Worm (Caenorhabditis elegans) whole organism, young adult: ENCODE measurements around the gene srh-251.
"Not testable (repeated sequence)": the region's sequence is repeated elsewhere in the genome, so short reads cannot be mapped to it uniquely, and the experiment has no call there.

Source experiments
- B0261.1 ChIP-seq: sonication (generic microtip); optimal IDR thresholded peaks from 2 replicates; lab custom pipeline; 2016; ENCODE audit warnings: mild to moderate bottlenecking, missing genetic modification characterization, moderate library complexity, missing compliant biosample characterization
- F10E7.11 ChIP-seq: sonication (generic microtip); optimal IDR thresholded peaks from 2 replicates; lab custom pipeline; 2017; ENCODE audit warnings: mild to moderate bottlenecking, missing genetic modification characterization, moderate library complexity, missing compliant biosample characterization
- F39B2.1 ChIP-seq: fragments of 200-800 bp; sonication (Bioruptor generic); IDR thresholded peaks from 2 replicates; pipeline ENCODE4 v1.3.6; 2022; ENCODE audit warnings: missing genetic modification reagents, missing genetic modification characterization, missing compliant biosample characterization
- F57A8.1 ChIP-seq: fragments of 200-800 bp; sonication (Bioruptor generic); optimal IDR thresholded peaks from 2 replicates; lab custom pipeline; 2018; ENCODE audit warnings: mild to moderate bottlenecking, missing genetic modification characterization, moderate library complexity, missing compliant biosample characterization
- Y53F4B.3 ChIP-seq: fragments of 200-800 bp; sonication (Bioruptor generic); IDR thresholded peaks from 2 replicates; pipeline ENCODE4 v1.3.6; 2022; ENCODE audit warnings: missing genetic modification reagents, missing genetic modification characterization, missing compliant biosample characterization
- Y95B8A.8 ChIP-seq: fragments of 200-800 bp; sonication (Bioruptor generic); IDR thresholded peaks from 2 replicates; pipeline ENCODE4 v1.3.6; 2022; ENCODE audit warnings: missing genetic modification reagents, missing genetic modification characterization, missing compliant biosample characterization
- aptf-3 ChIP-seq: fragments of 200-800 bp; sonication (Bioruptor generic); IDR thresholded peaks from 2 replicates; pipeline ENCODE4 v1.3.6; 2022; ENCODE audit warnings: missing genetic modification characterization, missing compliant biosample characterization
- attf-6 ChIP-seq: fragments of 200-800 bp; sonication (Bioruptor generic); IDR thresholded peaks from 2 replicates; pipeline ENCODE4 v1.3.6; 2022; ENCODE audit warnings: missing genetic modification reagents, missing genetic modification characterization, missing compliant biosample characterization
- bed-1 ChIP-seq: fragments of 200-800 bp; sonication (Bioruptor generic); IDR thresholded peaks from 2 replicates; pipeline ENCODE4 v1.3.6; 2022; ENCODE audit warnings: missing genetic modification reagents, missing genetic modification characterization, missing compliant biosample characterization
- cebp-2 ChIP-seq: fragments of 200-800 bp; sonication (Bioruptor generic); IDR thresholded peaks from 2 replicates; pipeline ENCODE4 v1.3.6; 2022; ENCODE audit warnings: missing genetic modification characterization, missing compliant biosample characterization
- ceh-58 ChIP-seq: fragments of 200-800 bp; sonication (Bioruptor generic); IDR thresholded peaks from 2 replicates; pipeline ENCODE4 v1.3.6; 2022; ENCODE audit warnings: missing genetic modification characterization, missing compliant biosample characterization
- dox-1 ChIP-seq: fragments of 200-800 bp; sonication (Bioruptor generic); IDR thresholded peaks from 2 replicates; pipeline ENCODE4 v1.3.6; 2022; ENCODE audit warnings: missing genetic modification reagents, missing genetic modification characterization, missing compliant biosample characterization
- dpl-1 ChIP-seq: fragments of 150-350 bp; optimal IDR thresholded peaks from 2 replicates; lab custom pipeline; 2014; ENCODE audit warnings: missing biosample characterization, missing genetic modification reagents, missing genetic modification characterization
- egrh-3 ChIP-seq: fragments of 200-800 bp; sonication (Bioruptor generic); IDR thresholded peaks from 2 replicates; pipeline ENCODE4 v1.3.6; 2022; ENCODE audit warnings: missing genetic modification reagents, missing genetic modification characterization, missing compliant biosample characterization
- hsf-1 ChIP-seq: fragments of 200-800 bp; sonication (Bioruptor generic); IDR thresholded peaks from 2 replicates; pipeline ENCODE4 v1.3.6; 2022; ENCODE audit warnings: missing genetic modification reagents, missing genetic modification characterization, missing compliant biosample characterization
- let-526 ChIP-seq: fragments of 200-800 bp; sonication (Bioruptor generic); IDR thresholded peaks from 2 replicates; pipeline ENCODE4 v1.3.6; 2022; ENCODE audit warnings: missing genetic modification reagents, missing genetic modification characterization, missing compliant biosample characterization
- lin-40 ChIP-seq: sonication (generic microtip); optimal IDR thresholded peaks from 2 replicates; lab custom pipeline; 2016; ENCODE audit warnings: missing genetic modification characterization, mild to moderate bottlenecking, missing compliant biosample characterization, missing genotype, missing genetic modification reagents
- nfya-1 ChIP-seq: sonication (generic microtip); optimal IDR thresholded peaks from 2 replicates; lab custom pipeline; 2017; ENCODE audit warnings: antibody characterized with exemption, missing compliant biosample characterization, missing genetic modification characterization, borderline replicate concordance; ENCODE audit not compliant: insufficient read depth
- nfyb-1 ChIP-seq: fragments of 200-800 bp; sonication (Bioruptor generic); IDR thresholded peaks from 2 replicates; pipeline ENCODE4 v1.3.6; 2022; ENCODE audit warnings: missing genetic modification reagents, missing genetic modification characterization, missing compliant biosample characterization
- nhr-120 ChIP-seq: fragments of 200-800 bp; sonication (Bioruptor generic); IDR thresholded peaks from 2 replicates; pipeline ENCODE4 v1.3.6; 2022; ENCODE audit warnings: missing genetic modification characterization, missing compliant biosample characterization
- nhr-80 ChIP-seq: sonication (generic microtip); optimal IDR thresholded peaks from 2 replicates; lab custom pipeline; 2016; ENCODE audit warnings: missing genetic modification characterization, missing compliant biosample characterization
- rcor-1 ChIP-seq: fragments of 200-800 bp; sonication (Bioruptor generic); IDR thresholded peaks from 2 replicates; pipeline ENCODE4 v1.3.6; 2022; ENCODE audit warnings: missing genetic modification reagents, missing genetic modification characterization, missing compliant biosample characterization
- rec-8 ChIP-seq, 2 experiments: sonication (generic microtip); optimal IDR thresholded peaks; 2 replicates each; lab custom pipeline; 2016; ENCODE audit warnings: mild to moderate bottlenecking in 2 of 2, missing genetic modification characterization in 2 of 2, missing genetic modification reagents in 2 of 2, missing genotype in 2 of 2, missing biosample characterization in 1 of 2, missing compliant biosample characterization in 1 of 2, moderate library complexity in 1 of 2
- rpc-1 ChIP-seq, 2 experiments: fragments of 150-350 bp in 1 of 2; sonication (generic microtip) in 1 of 2; optimal IDR thresholded peaks; 2 replicates each; lab custom pipeline; 2014 to 2018; ENCODE audit warnings: missing biosample characterization in 1 of 2, missing genetic modification characterization in 1 of 2, missing genetic modification reagents in 1 of 2, missing genotype in 1 of 2
- sdz-38 ChIP-seq: sonication (generic microtip); optimal IDR thresholded peaks from 2 replicates; lab custom pipeline; 2016; ENCODE audit warnings: missing genotype, missing genetic modification characterization, missing compliant biosample characterization
- sea-2 ChIP-seq: fragments of 200-800 bp; sonication (Bioruptor generic); IDR thresholded peaks from 2 replicates; pipeline ENCODE4 v1.3.6; 2022; ENCODE audit warnings: missing genetic modification characterization, missing compliant biosample characterization
- sptf-2 ChIP-seq: fragments of 200-800 bp; sonication (Bioruptor generic); optimal IDR thresholded peaks from 2 replicates; lab custom pipeline; 2018; ENCODE audit warnings: mild to moderate bottlenecking, missing genetic modification characterization, missing compliant biosample characterization
- tbp1 ChIP-seq: fragments of 200-800 bp; sonication (Bioruptor generic); optimal IDR thresholded peaks from 2 replicates; lab custom pipeline; 2018; ENCODE audit warnings: mild to moderate bottlenecking, missing genetic modification characterization, missing compliant biosample characterization
- tbx-9 ChIP-seq: sonication (generic microtip); optimal IDR thresholded peaks from 2 replicates; lab custom pipeline; 2016; ENCODE audit warnings: borderline replicate concordance, missing genetic modification characterization, inconsistent platforms, missing compliant biosample characterization
- xnd-1 ChIP-seq: sonication (generic microtip); optimal IDR thresholded peaks from 2 replicates; lab custom pipeline; 2016; ENCODE audit warnings: missing genotype, missing genetic modification reagents, missing genetic modification characterization, missing compliant biosample characterization
- zfh-2 ChIP-seq: fragments of 200-800 bp; sonication (Bioruptor generic); conservative IDR thresholded peaks from 2 replicates; pipeline ENCODE4 v1.3.6; 2022; ENCODE audit warnings: missing genetic modification reagents, missing genetic modification characterization, missing compliant biosample characterization
- ztf-18 ChIP-seq: sonication (generic microtip); optimal IDR thresholded peaks from 2 replicates; lab custom pipeline; 2016; ENCODE audit warnings: missing genotype, mild to moderate bottlenecking, missing genetic modification characterization, missing compliant biosample characterization
- ztf-25 ChIP-seq: fragments of 200-800 bp; sonication (Bioruptor generic); IDR thresholded peaks from 2 replicates; pipeline ENCODE4 v1.3.6; 2022; ENCODE audit warnings: missing genetic modification reagents, missing genetic modification characterization, missing compliant biosample characterization
- ztf-6 ChIP-seq: fragments of 200-800 bp; sonication (Bioruptor generic); IDR thresholded peaks from 2 replicates; pipeline ENCODE4 v1.3.6; 2022; ENCODE audit warnings: missing genetic modification reagents, missing genetic modification characterization, missing compliant biosample characterization

The srh-251 gene

ce11 chrV:15379817-15380216 is at the start of gene srh-251:
TSS of gene srh-251 (minus strand) at chrV:15379917.
- TF ChIP-seq zfh-2 (GFP tag; lab: Robert Waterston, UW), result no peak
- TF ChIP-seq sptf-2 (GFP tag; lab: Kevin White, UChicago), result no peak
- no peak for TF ChIP-seq F57A8.1 (GFP tag; lab: Kevin White, UChicago)
- TF ChIP-seq nhr-120, result no peak
- TF ChIP-seq xnd-1 (tag; lab: Kevin White, UChicago), result no peak
- TF ChIP-seq bed-1 (GFP tag; lab: Robert Waterston, UW), result no peak
- TF ChIP-seq F39B2.1 (GFP tag; lab: Robert Waterston, UW), result no peak
- no peak for TF ChIP-seq rcor-1 (GFP tag; lab: Robert Waterston, UW)
- no peak for TF ChIP-seq egrh-3 (GFP tag; lab: Robert Waterston, UW)
- no peak for TF ChIP-seq tbx-9
- TF ChIP-seq Y95B8A.8 (GFP tag; lab: Robert Waterston, UW), result no peak

ce11 chrV:15429125-15429524 is 49.4 kb upstream of the srh-251 start:
- not testable (repeated sequence) for TF ChIP-seq rpc-1 (optimal IDR thresholded peaks at IDR 0.05; lab: Kevin White, UChicago)
- peak; percentile 58 for TF ChIP-seq rpc-1 (tag; optimal IDR thresholded peaks at IDR 0.05; lab: Kevin White, UChicago)
- TF ChIP-seq hsf-1 (GFP tag; lab: Robert Waterston, UW), result peak; percentile 68; the same call in 1 of the 2 replicates
- 0 out of 2 replicates have a peak, but pooled peaks have one; percentile 56 for TF ChIP-seq aptf-3
- TF ChIP-seq let-526 (GFP tag; lab: Robert Waterston, UW), result 0 out of 2 replicates have a peak, but pooled peaks have one; percentile 13
- peak; percentile 49; the same call in 1 of the 2 replicates for TF ChIP-seq Y53F4B.3 (GFP tag; lab: Robert Waterston, UW)
- peak; percentile 86 for TF ChIP-seq tbp1 (GFP tag; lab: Kevin White, UChicago)
- peak; percentile 87; the same call in 1 of the 2 replicates for TF ChIP-seq ztf-25 (GFP tag; lab: Robert Waterston, UW)
- peak; percentile 64 for TF ChIP-seq B0261.1 (tag; lab: Kevin White, UChicago)
- peak; percentile 76; the same call in 1 of the 2 replicates for TF ChIP-seq cebp-2 (GFP tag; lab: Robert Waterston, UW)
- TF ChIP-seq, all 124 proteins: peak for 9; not testable (repeated sequence) for 115

DNA sequence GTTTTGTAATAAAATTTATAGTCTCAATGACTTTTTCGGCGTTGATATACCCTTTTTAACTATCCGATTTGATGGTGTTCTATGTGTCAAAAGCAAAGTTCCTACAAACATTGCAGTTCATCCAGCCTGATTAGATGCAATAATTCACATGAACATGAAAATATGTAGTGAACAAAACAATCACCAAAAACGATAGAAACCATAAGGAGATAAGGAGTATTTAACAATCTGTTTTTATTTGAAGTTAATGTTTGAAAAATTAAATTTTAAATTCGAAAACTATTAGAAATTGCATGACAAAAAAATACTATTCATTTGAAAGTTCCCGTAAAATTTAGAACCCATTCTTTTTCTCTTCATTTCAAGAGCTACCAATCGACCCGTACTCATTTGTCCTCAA is 47.2 kb upstream of the srh-251 start, which contains the start of gene fbxa-209:
fbxa-209 (minus strand) TSS at position 101 of the 400 bp plus-strand sequence.
- TF ChIP-seq ztf-18 (tag; lab: Kevin White, UChicago) (no peak), attf-6 (GFP tag; lab: Robert Waterston, UW) (no peak), sea-2 (GFP tag; lab: Robert Waterston, UW) (no peak), dox-1 (no peak), nfyb-1 (GFP tag; lab: Robert Waterston, UW) (no peak), ceh-58 (GFP tag; lab: Robert Waterston, UW) (no peak), dpl-1 (GFP tag; lab: Kevin White, UChicago) (no peak), nfya-1 (tag; lab: Kevin White, UChicago) (no peak), Y95B8A.8 (GFP tag; lab: Robert Waterston, UW) (no peak), zfh-2 (GFP tag; lab: Robert Waterston, UW) (no peak), sdz-38 (tag; lab: Kevin White, UChicago) (no peak), ztf-6 (no peak), rec-8 (tag; optimal IDR thresholded peaks at IDR 0.05; lab: Kevin White, UChicago) (no peak), lin-40 (tag; lab: Kevin White, UChicago) (no peak)

DNA sequence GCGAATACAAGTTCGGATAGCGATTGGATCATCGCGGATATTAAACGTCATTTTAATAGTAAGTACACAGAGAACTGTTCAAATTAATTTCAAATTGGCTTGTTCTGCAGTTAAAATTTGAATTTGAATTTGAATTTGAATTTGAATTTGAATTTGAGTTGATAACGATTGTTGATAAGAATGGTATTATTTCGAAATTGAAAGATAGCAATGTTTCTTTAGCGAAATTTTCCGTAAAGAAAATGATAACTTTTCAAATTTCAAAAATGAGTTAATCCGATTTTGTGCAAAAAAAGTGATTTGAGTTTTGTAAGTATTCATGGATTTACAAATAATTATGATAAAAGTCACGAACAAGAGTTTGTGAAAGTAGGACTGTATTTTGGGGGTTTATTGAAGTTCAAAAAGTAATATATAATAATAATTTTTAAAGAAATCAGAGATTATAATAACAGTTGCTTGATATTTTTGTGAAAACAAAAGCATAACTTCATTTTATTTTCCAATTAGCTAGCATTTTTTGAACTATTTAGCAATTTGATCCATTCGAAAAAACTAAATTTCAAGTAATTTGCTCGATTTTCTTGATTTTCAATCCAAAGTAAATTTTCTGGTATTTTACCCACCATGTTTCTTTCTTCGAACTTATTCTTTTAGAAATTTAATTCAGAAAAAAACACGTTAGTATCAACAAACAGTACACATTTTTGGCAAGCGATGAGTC is 45.8 kb upstream of the srh-251 start, which contains the start of gene Y36E3A.2:
Y36E3A.2 (plus strand) TSS at position 674 of the 724 bp plus-strand sequence.
- TF ChIP-seq nhr-80 (tag; lab: Kevin White, UChicago) (peak; percentile 9), F10E7.11 (tag; lab: Kevin White, UChicago) (no peak)
